Worm (Caenorhabditis elegans): ENCODE results near the gene C37C3.9.

The C37C3.9 gene

ce11 chrV:7853900-7854299 lies 600 bp downstream of the C37C3.9 start (continued):
- TF ChIP-seq hmg-1.2 (GFP tag; IDR thresholded peaks at IDR 0.05) (peak; percentile 43; the same call in 1 of the 2 replicates), efl-1 (GFP tag; optimal IDR thresholded peaks at IDR 0.05) (peak; percentile 85), tlf-1 (GFP tag; optimal IDR thresholded peaks at IDR 0.05) (no peak)

DNA sequence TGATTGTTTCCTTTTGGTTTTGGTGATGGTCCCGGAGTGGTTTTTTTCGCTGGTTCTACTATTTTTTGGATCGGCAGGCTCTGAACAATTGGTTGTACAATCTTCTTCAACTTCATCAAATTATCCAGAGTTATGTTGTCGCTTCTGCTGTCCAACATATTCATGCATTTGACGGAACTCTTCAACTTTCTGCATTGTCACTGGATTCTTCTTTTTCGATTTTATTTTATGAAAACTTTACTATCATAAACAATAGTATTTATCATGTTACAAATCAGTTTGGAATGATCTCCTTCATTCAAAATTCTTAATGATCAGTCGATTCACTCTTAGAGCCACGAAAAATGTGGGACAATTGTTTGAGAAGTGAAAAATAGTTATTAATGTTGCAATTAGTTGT lies 2.4 kb downstream of the C37C3.9 start:
- TF ChIP-seq madf-6 (GFP tag; IDR thresholded peaks at IDR 0.05) (peak; percentile 29; the same call in 1 of the 2 replicates), sdz-38 (tag; optimal IDR thresholded peaks at IDR 0.05) (no peak), attf-6 (GFP tag; IDR thresholded peaks at IDR 0.05) (peak; percentile 38; the same call in 1 of the 2 replicates), ekl-4 (GFP tag; IDR thresholded peaks at IDR 0.05) (0 out of 2 replicates have a peak, but pooled peaks have one; percentile 56), F49E8.2 (tag; optimal IDR thresholded peaks at IDR 0.05; ENCODE audit: insufficient read depth) (peak; percentile 73), hsf-1 (GFP tag; IDR thresholded peaks at IDR 0.05) (peak; percentile 84), lin-54 (GFP tag; optimal IDR thresholded peaks at IDR 0.05) (no peak)

DNA sequence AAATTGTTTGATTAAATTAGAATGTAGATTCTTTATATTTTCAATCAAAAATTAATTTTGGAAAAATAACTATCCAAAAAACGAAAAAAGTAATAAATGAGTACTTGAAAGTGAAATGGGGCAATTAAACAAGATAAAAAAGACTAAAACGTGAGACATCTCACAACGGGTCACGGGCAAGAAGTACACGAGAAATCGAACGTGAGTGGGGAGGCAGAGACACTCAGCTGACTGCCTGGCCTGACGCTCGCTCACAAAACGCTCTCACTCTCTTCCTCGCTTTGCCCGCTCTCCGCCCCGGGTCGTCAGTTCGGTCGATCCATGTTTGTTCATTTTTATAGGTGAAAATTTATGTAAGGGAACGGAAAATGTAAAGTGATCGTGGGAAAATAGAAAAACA lies 6.2 kb downstream of the C37C3.9 start:
- TF ChIP-seq F39B2.1 (GFP tag; IDR thresholded peaks at IDR 0.05) = no peak
- peak; percentile 57; the same call in 1 of the 2 replicates for TF ChIP-seq egrh-3 (GFP tag; IDR thresholded peaks at IDR 0.05)
- TF ChIP-seq ccch-3 (GFP tag; optimal IDR thresholded peaks at IDR 0.05) = no peak
- TF ChIP-seq pha-4 (tag; optimal IDR thresholded peaks at IDR 0.05) = no peak
- TF ChIP-seq nhr-80 (tag; optimal IDR thresholded peaks at IDR 0.05) = peak; percentile 49
- peak; percentile 24; the same call in 1 of the 2 replicates for TF ChIP-seq mcd-1 (GFP tag; IDR thresholded peaks at IDR 0.05)
- no peak for TF ChIP-seq fkh-3 (tag; optimal IDR thresholded peaks at IDR 0.05)
- TF ChIP-seq F23B12.7 (tag; optimal IDR thresholded peaks at IDR 0.05; ENCODE audit: insufficient read depth) = no peak
- no peak for TF ChIP-seq ztf-26 (tag; optimal IDR thresholded peaks at IDR 0.05)
- TF ChIP-seq zfh-2 (GFP tag; conservative IDR thresholded peaks at IDR 0.05) = peak; percentile 90
- no peak for TF ChIP-seq cebp-2 (GFP tag; IDR thresholded peaks at IDR 0.05)
- TF ChIP-seq snpc-4 (GFP tag; optimal IDR thresholded peaks at IDR 0.05) = no peak
- TF ChIP-seq snpc-4 (tag; optimal IDR thresholded peaks at IDR 0.05) = peak in 1 of 4 experiments; percentile 8
- TF ChIP-seq Y67H2A.10 (GFP tag; conservative IDR thresholded peaks at IDR 0.05) = no peak
- peak; percentile 33 for TF ChIP-seq ceh-27 (GFP tag; optimal IDR thresholded peaks at IDR 0.05)
- peak; percentile 10 for TF ChIP-seq mel-28 (tag; optimal IDR thresholded peaks at IDR 0.05; ENCODE audit: borderline replicate concordance)
- no peak for TF ChIP-seq unc-130 (GFP tag; optimal IDR thresholded peaks at IDR 0.05)
- TF ChIP-seq snpc-1.1 (tag; optimal IDR thresholded peaks at IDR 0.05; ENCODE audit: insufficient read depth) = no peak
- TF ChIP-seq hmg-1.2 (GFP tag; IDR thresholded peaks at IDR 0.05) = peak; percentile 30; the same call in 1 of the 2 replicates
- TF ChIP-seq attf-5 (GFP tag; optimal IDR thresholded peaks at IDR 0.05) = peak; percentile 19
- TF ChIP-seq madf-6 (GFP tag; IDR thresholded peaks at IDR 0.05) = no peak
- TF ChIP-seq dox-1 (GFP tag; IDR thresholded peaks at IDR 0.05) = peak; percentile 50; the same call in 1 of the 2 replicates
- TF ChIP-seq aptf-3 (GFP tag; IDR thresholded peaks at IDR 0.05) = no peak
- no peak for TF ChIP-seq cebp-1 (GFP tag; IDR thresholded peaks at IDR 0.05)
- TF ChIP-seq cebp-1 (tag; optimal IDR thresholded peaks at IDR 0.05) = peak; percentile 65
- peak; percentile 10 for TF ChIP-seq lin-40 (tag; optimal IDR thresholded peaks at IDR 0.05)
- TF ChIP-seq atf-7 (tag; optimal IDR thresholded peaks at IDR 0.05) = peak; percentile 2
- TF ChIP-seq unc-62 (GFP tag; optimal IDR thresholded peaks at IDR 0.05) = no peak
- TF ChIP-seq egl-18 (GFP tag; IDR thresholded peaks at IDR 0.05) = no peak
- TF ChIP-seq ama-1 (optimal IDR thresholded peaks at IDR 0.05) = no peak
- no peak for TF ChIP-seq ama-1 (GFP tag; optimal IDR thresholded peaks at IDR 0.05)
- TF ChIP-seq madf-8 (GFP tag; conservative IDR thresholded peaks at IDR 0.05) = no peak
